Fruit fly (Drosophila melanogaster): ENCODE data around the gene Gas41.

DNA sequence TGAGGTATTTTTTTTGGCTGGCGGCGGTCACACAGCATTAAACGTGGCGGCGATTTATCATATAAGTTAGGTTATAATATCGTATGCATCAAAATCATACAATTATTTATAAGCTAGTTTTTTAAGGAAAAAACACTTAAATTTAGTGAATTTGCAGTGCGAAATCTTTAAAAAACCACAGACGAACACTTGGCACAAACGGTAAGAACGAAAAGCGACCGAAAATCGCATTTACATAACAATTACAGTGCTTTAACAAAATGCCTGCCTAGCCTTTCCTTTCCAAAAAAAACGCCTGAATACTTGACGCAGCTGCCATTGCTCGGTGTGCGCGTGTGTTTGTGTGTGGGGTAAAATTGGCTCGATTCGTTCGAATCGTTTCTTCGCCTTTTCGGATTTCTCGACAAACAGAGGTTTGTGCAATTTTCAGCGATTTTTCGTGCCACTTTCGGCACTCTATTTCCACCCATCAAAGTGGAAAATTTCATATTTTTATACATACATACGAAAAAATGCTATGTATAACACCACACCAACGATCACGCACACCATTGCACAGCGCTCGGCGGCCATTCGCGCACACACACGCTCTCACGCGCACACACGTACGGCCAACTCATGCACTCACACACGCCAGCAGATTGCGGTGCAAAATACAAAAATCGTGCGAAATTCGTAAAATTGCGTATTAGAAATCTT, 29.2 kb downstream of the Gas41 start, which contains the start of gene Hrb27C:
- TF ChIP-seq psq (optimal IDR thresholded peaks at IDR 0.05): no peak
- TF ChIP-seq CG8478 (optimal IDR thresholded peaks at IDR 0.05): peak; percentile 33
- no peak for TF ChIP-seq EcR (GFP tag; optimal IDR thresholded peaks at IDR 0.05)
- no peak for TF ChIP-seq Dll (optimal IDR thresholded peaks at IDR 0.05)
- TF ChIP-seq usp (GFP tag; optimal IDR thresholded peaks at IDR 0.05): no peak

Data from whole organism.